Worm (Caenorhabditis elegans) whole organism, young adult: ENCODE measurements around the gene fbxa-24.

Experiments
- egrh-3 ChIP-seq: fragments of 200-800 bp; sonication (Bioruptor generic); IDR thresholded peaks from 2 replicates; pipeline ENCODE4 v1.3.6; 2022; ENCODE audit warnings: missing genetic modification reagents, missing genetic modification characterization, missing compliant biosample characterization
- pha-4 ChIP-seq: fragments of 150-350 bp; sonication (generic microtip); optimal IDR thresholded peaks from 2 replicates; lab custom pipeline; 2014; ENCODE audit warnings: missing biosample characterization, missing genetic modification reagents, missing genetic modification characterization
- ztf-6 ChIP-seq: fragments of 200-800 bp; sonication (Bioruptor generic); IDR thresholded peaks from 2 replicates; pipeline ENCODE4 v1.3.6; 2022; ENCODE audit warnings: missing genetic modification reagents, missing genetic modification characterization, missing compliant biosample characterization

DNA sequence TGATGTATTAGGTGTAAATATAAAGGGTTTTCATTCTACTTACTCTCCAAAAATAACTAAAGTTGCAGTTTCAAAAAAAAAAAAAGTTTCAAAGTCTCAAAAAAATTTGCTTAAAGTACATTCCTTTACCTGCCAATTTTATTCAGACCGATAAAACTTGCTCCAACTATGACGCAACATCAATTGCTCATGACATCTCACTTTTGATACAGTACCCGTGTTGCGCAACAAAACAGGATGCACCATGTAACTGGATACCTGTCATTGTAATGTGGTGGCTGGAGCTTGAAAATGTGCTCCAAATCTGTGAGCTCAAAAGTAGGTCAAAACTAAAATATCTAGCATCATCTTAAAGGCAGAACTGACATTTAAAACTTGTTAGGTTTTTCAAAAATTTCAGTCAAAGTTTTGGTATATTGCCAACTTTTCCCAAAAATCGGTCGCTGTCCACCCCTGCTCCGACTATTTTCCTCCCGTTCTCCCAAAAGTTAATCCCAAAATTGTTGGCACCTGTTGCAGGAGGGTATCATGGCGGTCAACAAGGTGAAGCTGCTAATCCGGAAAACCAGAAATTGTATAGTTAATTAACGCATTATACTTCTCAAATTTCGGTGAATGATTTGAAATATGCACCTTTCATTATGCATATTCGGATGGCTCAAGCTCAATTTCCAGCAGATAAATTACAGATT lies 33.9 kb upstream of the fbxa-24 start, which contains the start of gene T24E12.2:
- TF ChIP-seq ztf-6 (no peak), egrh-3 (no peak), pha-4 (no peak)
